Fruit fly (Drosophila melanogaster) whole organism, embryonic: ENCODE data around the gene Fatp1.
A peak's percentile ranks its signal among the peaks of the same experiment; 100 is the strongest.

Experiments used
- Abd-B ChIP-seq: fragments of 200-800 bp; sonication (Bioruptor generic); optimal IDR thresholded peaks from 2 replicates; lab custom pipeline; 2018; ENCODE audit warnings: missing biosample characterization, mild to moderate bottlenecking, missing genetic modification characterization, moderate library complexity
- B-H1 ChIP-seq: fragments of 200-800 bp; sonication (Bioruptor generic); IDR thresholded peaks from 3 replicates; pipeline ENCODE4 v1.3.6; 2022; ENCODE audit warnings: missing biosample characterization, missing genetic modification characterization
- B-H2 ChIP-seq: fragments of 200-800 bp; sonication (Bioruptor generic); optimal IDR thresholded peaks from 2 replicates; lab custom pipeline; 2018; ENCODE audit warnings: missing biosample characterization, mild to moderate bottlenecking, missing genetic modification characterization
- Blimp-1 ChIP-seq: fragments of 200-800 bp; sonication (Bioruptor generic); optimal IDR thresholded peaks from 3 replicates; lab custom pipeline; 2018; ENCODE audit warnings: missing biosample characterization, missing genetic modification characterization, mild to moderate bottlenecking, moderate library complexity, missing genetic modification reagents
- CG11085 ChIP-seq: fragments of 200-800 bp; sonication (Bioruptor generic); IDR thresholded peaks from 2 replicates; pipeline ENCODE4 v1.3.6; 2022; ENCODE audit warnings: missing biosample characterization, missing genetic modification characterization
- CG11093 ChIP-seq: fragments of 200-800 bp; sonication (Bioruptor generic); IDR thresholded peaks from 3 replicates; pipeline ENCODE4 v1.3.6; 2022; ENCODE audit warnings: missing biosample characterization, missing genetic modification characterization
- CG11504 ChIP-seq: fragments of 200-800 bp; sonication (Bioruptor generic); optimal IDR thresholded peaks from 3 replicates; lab custom pipeline; 2019; ENCODE audit warnings: missing biosample characterization, mild to moderate bottlenecking, missing genetic modification characterization, moderate library complexity
- CG14050 ChIP-seq: fragments of 200-800 bp; sonication (Bioruptor generic); IDR thresholded peaks from 3 replicates; pipeline ENCODE4 v1.3.6; 2022; ENCODE audit warnings: missing biosample characterization, missing genetic modification characterization
- CG17568 ChIP-seq: fragments of 200-800 bp; sonication (Bioruptor generic); optimal IDR thresholded peaks from 2 replicates; lab custom pipeline; 2018; ENCODE audit warnings: missing biosample characterization, mild to moderate bottlenecking, missing genetic modification characterization, moderate library complexity
- CG2120 ChIP-seq: fragments of 200-800 bp; sonication (Bioruptor generic); optimal IDR thresholded peaks from 3 replicates; lab custom pipeline; 2016; ENCODE audit warnings: missing biosample characterization, missing genetic modification characterization
- CG31388 ChIP-seq: fragments of 200-800 bp; sonication (Bioruptor generic); optimal IDR thresholded peaks from 2 replicates; lab custom pipeline; 2016; ENCODE audit warnings: missing biosample characterization, missing genetic modification characterization
- CG6175 ChIP-seq: fragments of 200-800 bp; sonication (Bioruptor generic); IDR thresholded peaks from 3 replicates; pipeline ENCODE4 v1.3.6; 2022; ENCODE audit warnings: missing biosample characterization, missing genetic modification characterization
- CG6791 ChIP-seq: fragments of 200-800 bp; sonication (Bioruptor generic); IDR thresholded peaks from 3 replicates; pipeline ENCODE4 v1.3.6; 2022; ENCODE audit warnings: missing biosample characterization, missing genetic modification characterization; ENCODE audit not compliant: partially characterized antibody
- CG7839 ChIP-seq: fragments of 200-800 bp; sonication (Bioruptor generic); optimal IDR thresholded peaks from 3 replicates; lab custom pipeline; 2018; ENCODE audit warnings: missing biosample characterization, mild to moderate bottlenecking, missing genetic modification characterization, moderate library complexity
- CG7987 ChIP-seq: fragments of 200-800 bp; sonication (Bioruptor generic); optimal IDR thresholded peaks from 2 replicates; lab custom pipeline; 2018; ENCODE audit warnings: missing biosample characterization, mild to moderate bottlenecking, missing genetic modification characterization, moderate library complexity
- CG8281 ChIP-seq: fragments of 200-800 bp; sonication (Bioruptor generic); optimal IDR thresholded peaks from 2 replicates; lab custom pipeline; 2018; ENCODE audit warnings: missing biosample characterization, mild to moderate bottlenecking, missing genetic modification characterization, moderate library complexity
- CG9932 ChIP-seq: fragments of 200-800 bp; sonication (Bioruptor generic); IDR thresholded peaks from 2 replicates; pipeline ENCODE4 v1.3.6; 2022; ENCODE audit warnings: missing biosample characterization, missing genetic modification characterization
- D19A ChIP-seq: fragments of 200-800 bp; optimal IDR thresholded peaks from 3 replicates; lab custom pipeline; 2019; ENCODE audit warnings: missing biosample characterization, mild to moderate bottlenecking, missing genetic modification characterization, moderate library complexity
- Dad ChIP-seq: fragments of 200-800 bp; sonication (Bioruptor generic); optimal IDR thresholded peaks from 3 replicates; lab custom pipeline; 2016; ENCODE audit warnings: missing biosample characterization, missing genetic modification characterization
- Dbx ChIP-seq: fragments of 200-800 bp; sonication (Bioruptor generic); IDR thresholded peaks from 3 replicates; pipeline ENCODE4 v1.3.6; 2022; ENCODE audit warnings: missing biosample characterization, missing genetic modification characterization
- Dp ChIP-seq: fragments of 200-800 bp; sonication (Bioruptor generic); optimal IDR thresholded peaks from 2 replicates; lab custom pipeline; 2018; ENCODE audit warnings: missing biosample characterization, mild to moderate bottlenecking, missing genetic modification characterization, moderate library complexity
- Eip74EF ChIP-seq, 2 experiments: fragments of 200-800 bp in 1 of 2; fragments of >200 bp in 1 of 2; sonication (Bioruptor generic) in 1 of 2; optimal IDR thresholded peaks; 2 replicates each; lab custom pipeline; 2017 to 2019; ENCODE audit warnings: missing biosample characterization in 2 of 2, missing genetic modification characterization in 2 of 2, mild to moderate bottlenecking in 1 of 2, moderate library complexity in 1 of 2
- Hmr ChIP-seq: fragments of 200-800 bp; sonication (Bioruptor generic); optimal IDR thresholded peaks from 3 replicates; lab custom pipeline; 2017; ENCODE audit warnings: mild to moderate bottlenecking, missing biosample characterization, missing genetic modification reagents, missing genetic modification characterization
- Hr51 ChIP-seq, 2 experiments: fragments of 200-800 bp; sonication (Bioruptor generic); optimal IDR thresholded peaks; 2 replicates in 1 of 2; 3 replicates in 1 of 2; lab custom pipeline; 2016 to 2018; ENCODE audit warnings: missing biosample characterization in 2 of 2, missing genetic modification characterization in 2 of 2, mild to moderate bottlenecking in 1 of 2, moderate library complexity in 1 of 2
- MESR4 ChIP-seq: fragments of 200-800 bp; sonication (Bioruptor generic); optimal IDR thresholded peaks from 2 replicates; lab custom pipeline; 2018; ENCODE audit warnings: missing biosample characterization, mild to moderate bottlenecking, missing genetic modification characterization, moderate library complexity
- Med ChIP-seq: fragments of 200-800 bp; sonication (Bioruptor generic); peaks from one replicate; lab custom pipeline; 2016; ENCODE audit warnings: missing biosample characterization, missing genetic modification characterization, mild to moderate bottlenecking, inconsistent platforms, moderate library complexity
- Myb ChIP-seq: fragments of 200-800 bp; sonication (Bioruptor generic); optimal IDR thresholded peaks from 2 replicates; lab custom pipeline; 2016; ENCODE audit warnings: missing biosample characterization, missing genetic modification characterization
- Oaz ChIP-seq: fragments of 200-800 bp; sonication (Bioruptor generic); IDR thresholded peaks from 2 replicates; pipeline ENCODE4 v1.3.6; 2022; ENCODE audit warnings: missing biosample characterization, missing genetic modification characterization
- Oli ChIP-seq: fragments of 200-800 bp; sonication (Bioruptor generic); optimal IDR thresholded peaks from 2 replicates; lab custom pipeline; 2018; ENCODE audit warnings: missing biosample characterization, mild to moderate bottlenecking, missing genetic modification characterization, moderate library complexity
- Optix ChIP-seq: fragments of 200-800 bp; sonication (Bioruptor generic); IDR thresholded peaks from 3 replicates; pipeline ENCODE4 v1.3.6; 2022; ENCODE audit warnings: missing biosample characterization, missing genetic modification characterization
- Sox100B ChIP-seq: fragments of 200-800 bp; sonication (Bioruptor generic); optimal IDR thresholded peaks from 3 replicates; lab custom pipeline; 2018; ENCODE audit warnings: missing biosample characterization, mild to moderate bottlenecking, missing genetic modification characterization
- bigmax ChIP-seq: fragments of 200-800 bp; sonication (Bioruptor generic); optimal IDR thresholded peaks from 2 replicates; lab custom pipeline; 2018; ENCODE audit warnings: missing biosample characterization, mild to moderate bottlenecking, missing genetic modification characterization
- bowl ChIP-seq: fragments of 200-800 bp; sonication (Bioruptor generic); IDR thresholded peaks from 2 replicates; pipeline ENCODE4 v1.3.6; 2022; ENCODE audit warnings: missing biosample characterization, missing genetic modification characterization
- chinmo ChIP-seq: fragments of 200-800 bp; sonication (Bioruptor generic); IDR thresholded peaks from 4 replicates; pipeline ENCODE4 v1.3.6; 2022; ENCODE audit warnings: missing biosample characterization, missing genetic modification characterization; ENCODE audit not compliant: partially characterized antibody
- emc ChIP-seq: fragments of 200-800 bp; sonication (Bioruptor generic); optimal IDR thresholded peaks from 2 replicates; lab custom pipeline; 2016; ENCODE audit warnings: missing biosample characterization, missing genetic modification characterization
- ewg ChIP-seq: fragments of 200-800 bp; sonication (Bioruptor generic); optimal IDR thresholded peaks from 3 replicates; lab custom pipeline; 2017; ENCODE audit warnings: mild to moderate bottlenecking, missing biosample characterization, missing genetic modification reagents, missing genetic modification characterization
- gem ChIP-seq: fragments of 200-800 bp; sonication (Bioruptor generic); optimal IDR thresholded peaks from 2 replicates; lab custom pipeline; 2019; ENCODE audit warnings: missing biosample characterization, mild to moderate bottlenecking, missing genetic modification characterization, moderate library complexity
- knrl ChIP-seq: fragments of 200-800 bp; sonication (Bioruptor generic); IDR thresholded peaks from 3 replicates; pipeline ENCODE4 v1.3.6; 2022; ENCODE audit warnings: missing biosample characterization, missing genetic modification characterization; ENCODE audit not compliant: partially characterized antibody
- lilli ChIP-seq: fragments of 200-800 bp; sonication (Bioruptor generic); optimal IDR thresholded peaks from 3 replicates; lab custom pipeline; 2016; ENCODE audit warnings: missing biosample characterization, missing genetic modification characterization
- pan ChIP-seq, 4 experiments: fragments of >200 bp in 3 of 4; fragments of 200-800 bp in 1 of 4; sonication (Bioruptor generic) in 1 of 4; optimal IDR thresholded peaks in 3 of 4; IDR thresholded peaks in 1 of 4; 2 replicates each; pipeline versions ENCODE4 v1.3.6 to Lab custom; 2017 to 2022; ENCODE audit warnings: missing biosample characterization in 2 of 4, missing genetic modification characterization in 2 of 4, mixed read lengths in 1 of 4
- ranshi ChIP-seq: fragments of 200-800 bp; sonication (Bioruptor generic); IDR thresholded peaks from 2 replicates; pipeline ENCODE4 v1.3.6; 2022; ENCODE audit warnings: missing biosample characterization, missing genetic modification characterization
- sd ChIP-seq: fragments of 200-800 bp; sonication (Bioruptor generic); optimal IDR thresholded peaks from 3 replicates; lab custom pipeline; 2018; ENCODE audit warnings: missing biosample characterization, mild to moderate bottlenecking, missing genetic modification characterization, moderate library complexity
- sens ChIP-seq: fragments of 200-800 bp; sonication (Bioruptor generic); peaks from one replicate; lab custom pipeline; 2016; ENCODE audit warnings: missing biosample characterization, missing genetic modification characterization
- sob ChIP-seq: fragments of 200-800 bp; sonication (Bioruptor generic); IDR thresholded peaks from 2 replicates; pipeline ENCODE4 v1.3.6; 2022; ENCODE audit warnings: missing biosample characterization, missing genetic modification characterization
- toy ChIP-seq: fragments of 200-800 bp; sonication (Bioruptor generic); IDR thresholded peaks from 2 replicates; pipeline ENCODE4 v1.3.6; 2022; ENCODE audit warnings: missing biosample characterization, missing genetic modification characterization
- vvl ChIP-seq: fragments of 200-800 bp; sonication (Bioruptor generic); IDR thresholded peaks from 2 replicates; pipeline ENCODE4 v1.3.6; 2022; ENCODE audit warnings: missing biosample characterization, missing genetic modification characterization
- zfh2 ChIP-seq: fragments of 200-800 bp; sonication (Bioruptor generic); optimal IDR thresholded peaks from 2 replicates; lab custom pipeline; 2016; ENCODE audit warnings: missing biosample characterization, missing genetic modification characterization

Fatp1 gene

dm6 chr2L:10516470-10517048 lies 459 bp downstream of the Fatp1 start (continued):
- TF ChIP-seq Dbx (GFP tag; lab: Robert Waterston, UW) (peak; percentile 66; the same call in 1 of the 3 replicates), Abd-B (GFP tag; lab: Kevin White, UChicago) (peak; percentile 8), toy (no peak), Oaz (GFP tag; lab: Robert Waterston, UW) (peak; percentile 31; the same call in 1 of the 2 replicates), CG31388 (GFP tag; lab: Kevin White, UChicago) (peak; percentile 7), lilli (GFP tag; lab: Kevin White, UChicago) (peak; percentile 47), B-H2 (no peak), CG7987 (GFP tag; lab: Kevin White, UChicago) (no peak), sob (peak; percentile 38; the same call in 1 of the 2 replicates), gem (tag; lab: Kevin White, UChicago) (peak; percentile 53), Optix (0 out of 3 replicates have a peak, but pooled peaks have one; percentile 49), B-H1 (peak; percentile 12; the same call in 1 of the 3 replicates), MESR4 (peak; percentile 22), CG2120 (peak; percentile 50)

dm6 chr2L:10515553-10516174 lies 1.4 kb downstream of the Fatp1 start:
- peak in 1 of 2 experiments; percentile 51 for TF ChIP-seq Hr51 (GFP tag; optimal IDR thresholded peaks at IDR 0.05; lab: Kevin White, UChicago)
- TF ChIP-seq ewg (GFP tag; lab: Kevin White, UChicago) = no peak
- no peak for TF ChIP-seq Dp
- no peak for TF ChIP-seq bigmax (GFP tag; lab: Kevin White, UChicago)
- peak; percentile 59 for TF ChIP-seq CG11504 (tag; lab: Kevin White, UChicago)
- TF ChIP-seq CG9932 (GFP tag; lab: Robert Waterston, UW) = 0 out of 2 replicates have a peak, but pooled peaks have one; percentile 39
- TF ChIP-seq Oli (tag; lab: Kevin White, UChicago) = no peak
- TF ChIP-seq sd (tag; lab: Kevin White, UChicago) = peak; percentile 13
- TF ChIP-seq CG6175 (GFP tag; lab: Robert Waterston, UW) = no peak
- peak; percentile 15 for TF ChIP-seq Hmr (GFP tag; lab: Kevin White, UChicago)
- peak; percentile 12 for TF ChIP-seq Med (GFP tag; lab: Kevin White, UChicago)
- TF ChIP-seq vvl = peak; percentile 28
- TF ChIP-seq chinmo (GFP tag; lab: Robert Waterston, UW) = 0 out of 4 replicates have a peak, but pooled peaks have one; percentile 58
- TF ChIP-seq Sox100B (GFP tag; lab: Kevin White, UChicago) = no peak
- TF ChIP-seq CG7839 (tag; lab: Kevin White, UChicago) = peak; percentile 26
- TF ChIP-seq pan (optimal IDR thresholded peaks at IDR 0.05; lab: Kevin White, UChicago) = no peak
- no peak for TF ChIP-seq pan (GFP tag; optimal IDR thresholded peaks at IDR 0.05 in 1 of 2, IDR thresholded peaks at IDR 0.05 in 1 of 2)
- no peak for TF ChIP-seq zfh2 (GFP tag; lab: Kevin White, UChicago)
- TF ChIP-seq CG6791 (GFP tag; lab: Robert Waterston, UW) = no peak
- TF ChIP-seq D19A (tag; lab: Kevin White, UChicago) = peak; percentile 8
- peak in 1 of 2 experiments; percentile 84 for TF ChIP-seq Eip74EF (GFP tag; optimal IDR thresholded peaks at IDR 0.05; lab: Kevin White, UChicago)
- TF ChIP-seq bowl (GFP tag; lab: Robert Waterston, UW) = no peak
- peak; percentile 79 for TF ChIP-seq Blimp-1 (GFP tag; lab: Kevin White, UChicago)
- TF ChIP-seq ranshi (GFP tag; lab: Robert Waterston, UW) = 0 out of 2 replicates have a peak, but pooled peaks have one; percentile 13
- TF ChIP-seq Dad (GFP tag; lab: Kevin White, UChicago) = no peak
- no peak for TF ChIP-seq CG17568 (GFP tag; lab: Kevin White, UChicago)
- TF ChIP-seq knrl = no peak
- peak; percentile 16 for TF ChIP-seq sens
- no peak for TF ChIP-seq Myb (GFP tag; lab: Kevin White, UChicago)
- no peak for TF ChIP-seq CG8281 (tag; lab: Kevin White, UChicago)
- no peak for TF ChIP-seq emc (GFP tag; lab: Kevin White, UChicago)
- TF ChIP-seq gem (tag; lab: Kevin White, UChicago) = peak; percentile 0
- no peak for TF ChIP-seq CG14050
- TF ChIP-seq CG11093 (GFP tag; lab: Robert Waterston, UW) = no peak
- no peak for TF ChIP-seq CG11085 (GFP tag; lab: Robert Waterston, UW)
